Worm (Caenorhabditis elegans) whole organism, early embryonic: ENCODE measurements around the gene B0546.3.

Experiments used
- hnd-1 ChIP-seq: sonication (generic microtip); optimal IDR thresholded peaks from 2 replicates; lab custom pipeline; 2016; ENCODE audit warnings: missing genetic modification characterization, missing compliant biosample characterization
- pes-1 ChIP-seq: fragments of 200-800 bp; sonication (Bioruptor generic); IDR thresholded peaks from 2 replicates; pipeline ENCODE4 v1.3.6; 2022; ENCODE audit warnings: missing genetic modification reagents, missing genetic modification characterization, missing compliant biosample characterization
- tra-4 ChIP-seq: sonication (generic microtip); optimal IDR thresholded peaks from 2 replicates; lab custom pipeline; 2017; ENCODE audit warnings: missing genetic modification characterization, missing compliant biosample characterization

ce11 chrIV:3341170-3341569 lies 41.5 kb downstream of the B0546.3 start, which contains the start of gene F42A6.2:
- TF ChIP-seq pes-1 (no peak), hnd-1 (no peak), tra-4 (no peak)
